Worm (Caenorhabditis elegans) whole organism, mixed stage, embryonic: ENCODE measurements around the gene Y22D7AR.14.

ENCODE experiments used
- ces-1 ChIP-seq: fragments of 150-350 bp; optimal IDR thresholded peaks from 2 replicates; lab custom pipeline; 2014; ENCODE audit warnings: missing biosample characterization, missing genetic modification reagents, missing genetic modification characterization
- drap-1 ChIP-seq: fragments of 200-800 bp; sonication (Bioruptor generic); optimal IDR thresholded peaks from 3 replicates; lab custom pipeline; 2018; ENCODE audit warnings: mild to moderate bottlenecking, missing genetic modification characterization, missing compliant biosample characterization
- flh-1 ChIP-seq: fragments of 200-800 bp; sonication (Bioruptor generic); optimal IDR thresholded peaks from 2 replicates; lab custom pipeline; 2018; ENCODE audit warnings: mild to moderate bottlenecking, missing genetic modification characterization, moderate library complexity, missing compliant biosample characterization
- lin-13 ChIP-seq: fragments of 150-350 bp; optimal IDR thresholded peaks from 2 replicates; lab custom pipeline; 2014; ENCODE audit warnings: missing biosample characterization, missing genetic modification characterization
- lin-32 ChIP-seq: fragments of 200-800 bp; sonication (Bioruptor generic); optimal IDR thresholded peaks from 2 replicates; lab custom pipeline; 2018; ENCODE audit warnings: mild to moderate bottlenecking, missing genetic modification characterization, missing compliant biosample characterization
- lsy-2 ChIP-seq: fragments of 150-350 bp; optimal IDR thresholded peaks from 2 replicates; lab custom pipeline; 2014; ENCODE audit warnings: missing biosample characterization, missing genetic modification characterization
- mep-1 ChIP-seq: fragments of 150-350 bp; optimal IDR thresholded peaks from 2 replicates; lab custom pipeline; 2017; ENCODE audit warnings: missing biosample characterization, missing genetic modification reagents, missing genetic modification characterization, inconsistent platforms
- nhr-28 ChIP-seq: fragments of 150-350 bp; optimal IDR thresholded peaks from 2 replicates; lab custom pipeline; 2014; ENCODE audit warnings: missing biosample characterization, missing genetic modification characterization
- pha-4 ChIP-seq: fragments of 150-350 bp; optimal IDR thresholded peaks from 2 replicates; lab custom pipeline; 2018; ENCODE audit warnings: missing biosample characterization, missing genetic modification reagents, missing genetic modification characterization
- snpc-4 ChIP-seq: fragments of 150-350 bp; optimal IDR thresholded peaks from 2 replicates; lab custom pipeline; 2014; ENCODE audit warnings: missing biosample characterization, missing genetic modification characterization
- sptf-1 ChIP-seq: sonication (generic microtip); optimal IDR thresholded peaks from 2 replicates; lab custom pipeline; 2017; ENCODE audit warnings: mild to moderate bottlenecking, missing genetic modification characterization, moderate library complexity, missing compliant biosample characterization
- unc-39 ChIP-seq: fragments of 150-350 bp; optimal IDR thresholded peaks from 2 replicates; lab custom pipeline; 2014; ENCODE audit warnings: missing biosample characterization, missing genetic modification characterization
- unc-62 ChIP-seq: fragments of 150-350 bp; optimal IDR thresholded peaks from 2 replicates; lab custom pipeline; 2014; ENCODE audit warnings: missing biosample characterization, missing genetic modification reagents, missing genetic modification characterization
- ztf-11 ChIP-seq: fragments of 150-350 bp; optimal IDR thresholded peaks from 2 replicates; lab custom pipeline; 2014; ENCODE audit warnings: missing biosample characterization, missing genetic modification characterization

DNA sequence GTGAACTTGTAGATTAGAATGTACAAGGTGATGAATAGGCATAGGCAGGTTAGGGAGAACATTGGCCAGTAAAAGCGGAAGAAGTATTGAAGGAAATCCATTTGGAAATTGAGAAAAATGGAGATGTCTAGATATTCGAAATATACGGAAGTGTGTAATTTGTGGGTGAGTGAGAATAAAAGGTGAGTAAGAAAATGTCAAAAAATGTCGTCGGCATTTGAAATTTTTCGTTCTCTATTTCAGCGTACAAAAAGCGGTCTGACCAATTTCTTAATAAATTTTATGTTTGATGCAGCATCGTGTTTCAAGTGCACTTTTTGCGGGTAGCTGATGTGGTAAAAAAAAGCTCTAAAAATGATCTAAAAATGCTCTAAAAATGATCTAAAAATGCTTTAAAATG is 5.2 kb upstream of the Y22D7AR.14 start, which contains the start of gene srd-64:
- TF ChIP-seq lin-32 = no peak
- no peak for TF ChIP-seq snpc-4 (tag; lab: Kevin White, UChicago)
- TF ChIP-seq sptf-1 (tag; lab: Kevin White, UChicago) = no peak
- TF ChIP-seq pha-4 = no peak
- no peak for TF ChIP-seq drap-1 (GFP tag; lab: Kevin White, UChicago)
- no peak for TF ChIP-seq lsy-2 (tag; lab: Kevin White, UChicago)
- no peak for TF ChIP-seq flh-1 (GFP tag; lab: Kevin White, UChicago)
- TF ChIP-seq unc-39 (tag; lab: Kevin White, UChicago) = no peak
- TF ChIP-seq ztf-11 (tag; lab: Kevin White, UChicago) = no peak
- TF ChIP-seq unc-62 (GFP tag; lab: Kevin White, UChicago) = no peak
- TF ChIP-seq mep-1 (tag; lab: Kevin White, UChicago) = no peak
- no peak for TF ChIP-seq lin-13 (tag; lab: Kevin White, UChicago)
- no peak for TF ChIP-seq ces-1
- no peak for TF ChIP-seq nhr-28 (tag; lab: Kevin White, UChicago)
